Fruit fly (Drosophila melanogaster) whole organism, prepupa: Measurements from ENCODE around the gene NaPi-III.

Source experiments
- Blimp-1 ChIP-seq: fragments of 200-800 bp; sonication (Bioruptor generic); optimal IDR thresholded peaks from 3 replicates; lab custom pipeline; 2017; ENCODE audit warnings: missing biosample characterization, missing genetic modification characterization, mild to moderate bottlenecking, moderate library complexity, missing genetic modification reagents
- CG10631 ChIP-seq: fragments of 200-800 bp; sonication (Bioruptor generic); optimal IDR thresholded peaks from 2 replicates; lab custom pipeline; 2016; ENCODE audit warnings: missing biosample characterization, missing genetic modification characterization
- CG10669 ChIP-seq: fragments of 200-800 bp; sonication (Bioruptor generic); optimal IDR thresholded peaks from 3 replicates; lab custom pipeline; 2018; ENCODE audit warnings: missing biosample characterization, mild to moderate bottlenecking, missing genetic modification characterization, moderate library complexity
- CG11294 ChIP-seq: fragments of 200-800 bp; sonication (Bioruptor generic); IDR thresholded peaks from 2 replicates; pipeline ENCODE4 v1.3.6; 2022; ENCODE audit warnings: missing biosample characterization, missing genetic modification characterization
- CG11902 ChIP-seq: fragments of 200-800 bp; sonication (Bioruptor generic); optimal IDR thresholded peaks from 3 replicates; lab custom pipeline; 2016; ENCODE audit warnings: missing biosample characterization, missing genetic modification characterization
- CG15336 ChIP-seq: fragments of 200-800 bp; sonication (Bioruptor generic); IDR thresholded peaks from 2 replicates; pipeline ENCODE4 v1.3.6; 2022; ENCODE audit warnings: missing biosample characterization, missing genetic modification characterization
- CG16779 ChIP-seq: fragments of 200-800 bp; sonication (Bioruptor generic); optimal IDR thresholded peaks from 3 replicates; lab custom pipeline; 2017; ENCODE audit warnings: missing biosample characterization, mild to moderate bottlenecking, missing genetic modification characterization
- CG3032 ChIP-seq: fragments of 200-800 bp; optimal IDR thresholded peaks from 2 replicates; lab custom pipeline; 2019; ENCODE audit warnings: missing biosample characterization, mild to moderate bottlenecking, missing genetic modification characterization, moderate library complexity
- CG32006 ChIP-seq: fragments of 200-800 bp; sonication (Bioruptor generic); optimal IDR thresholded peaks from 3 replicates; lab custom pipeline; 2017; ENCODE audit warnings: missing biosample characterization, mild to moderate bottlenecking, missing genetic modification characterization
- CG34406 ChIP-seq: fragments of 200-800 bp; sonication (Bioruptor generic); optimal IDR thresholded peaks from 3 replicates; lab custom pipeline; 2016; ENCODE audit warnings: missing biosample characterization, missing genetic modification characterization
- CG3919 ChIP-seq: fragments of 200-800 bp; sonication (Bioruptor generic); optimal IDR thresholded peaks from 3 replicates; lab custom pipeline; 2016; ENCODE audit warnings: missing biosample characterization, missing genetic modification characterization
- CG4318 ChIP-seq: fragments of 200-800 bp; sonication (Bioruptor generic); optimal IDR thresholded peaks from 3 replicates; lab custom pipeline; 2017; ENCODE audit warnings: missing biosample characterization, mild to moderate bottlenecking, missing genetic modification characterization
- CG6276 ChIP-seq: fragments of 200-800 bp; sonication (Bioruptor generic); optimal IDR thresholded peaks from 2 replicates; lab custom pipeline; 2017; ENCODE audit warnings: missing biosample characterization, mild to moderate bottlenecking, missing genetic modification characterization
- CG6792 ChIP-seq: fragments of 200-800 bp; sonication (Bioruptor generic); optimal IDR thresholded peaks from 3 replicates; lab custom pipeline; 2016; ENCODE audit warnings: missing biosample characterization, missing genetic modification characterization
- CG6854 ChIP-seq: fragments of 200-800 bp; sonication (Bioruptor generic); optimal IDR thresholded peaks from 2 replicates; lab custom pipeline; 2017; ENCODE audit warnings: missing biosample characterization, mild to moderate bottlenecking, missing genetic modification characterization
- CG7368 ChIP-seq: fragments of 200-800 bp; sonication (Bioruptor generic); optimal IDR thresholded peaks from 3 replicates; lab custom pipeline; 2016; ENCODE audit warnings: missing biosample characterization, missing genetic modification characterization
- CG8119 ChIP-seq: fragments of 200-800 bp; sonication (Bioruptor generic); IDR thresholded peaks from 3 replicates; pipeline ENCODE4 v1.3.6; 2022; ENCODE audit warnings: missing biosample characterization, missing genetic modification characterization
- CG8319 ChIP-seq: fragments of 200-800 bp; sonication (Bioruptor generic); optimal IDR thresholded peaks from 3 replicates; lab custom pipeline; 2016; ENCODE audit warnings: missing biosample characterization, missing genetic modification characterization
- CG9139 ChIP-seq: fragments of 200-800 bp; sonication (Bioruptor generic); optimal IDR thresholded peaks from 3 replicates; lab custom pipeline; 2017; ENCODE audit warnings: missing biosample characterization, mild to moderate bottlenecking, missing genetic modification characterization
- Eip75B ChIP-seq: fragments of 200-800 bp; sonication (Bioruptor generic); optimal IDR thresholded peaks from 3 replicates; lab custom pipeline; 2016; ENCODE audit warnings: missing biosample characterization, missing genetic modification characterization
- Eip78C ChIP-seq: fragments of 200-800 bp; sonication (Bioruptor generic); peaks from one replicate; lab custom pipeline; 2016; ENCODE audit warnings: missing biosample characterization, missing genetic modification characterization
- Eip93F ChIP-seq: fragments of 200-800 bp; sonication (Bioruptor generic); optimal IDR thresholded peaks from 2 replicates; lab custom pipeline; 2016; ENCODE audit warnings: missing biosample characterization, mild to moderate bottlenecking, missing genetic modification characterization
- Ets21C ChIP-seq: fragments of 200-800 bp; sonication (Bioruptor generic); optimal IDR thresholded peaks from 3 replicates; lab custom pipeline; 2016; ENCODE audit warnings: missing biosample characterization, missing genetic modification characterization
- Ets96B ChIP-seq: fragments of 200-800 bp; optimal IDR thresholded peaks from 2 replicates; lab custom pipeline; 2019; ENCODE audit warnings: missing biosample characterization, mild to moderate bottlenecking, missing genetic modification characterization, moderate library complexity
- Hr39 ChIP-seq: fragments of 200-800 bp; sonication (Bioruptor generic); optimal IDR thresholded peaks from 2 replicates; lab custom pipeline; 2016; ENCODE audit warnings: missing biosample characterization, missing genetic modification characterization
- Lpt ChIP-seq: fragments of 200-800 bp; sonication (Bioruptor generic); optimal IDR thresholded peaks from 3 replicates; lab custom pipeline; 2016; ENCODE audit warnings: missing biosample characterization, missing genetic modification characterization
- OdsH ChIP-seq: fragments of 200-800 bp; sonication (Bioruptor generic); optimal IDR thresholded peaks from 3 replicates; lab custom pipeline; 2016; ENCODE audit warnings: missing biosample characterization, missing genetic modification characterization
- Sox14 ChIP-seq: fragments of 200-800 bp; sonication (Bioruptor generic); optimal IDR thresholded peaks from 3 replicates; lab custom pipeline; 2016; ENCODE audit warnings: missing biosample characterization, missing genetic modification characterization
- achi ChIP-seq: fragments of 200-800 bp; sonication (Bioruptor generic); optimal IDR thresholded peaks from 3 replicates; lab custom pipeline; 2016; ENCODE audit warnings: missing biosample characterization, missing genetic modification characterization
- acj6 ChIP-seq: fragments of 200-800 bp; sonication (Bioruptor generic); optimal IDR thresholded peaks from 3 replicates; lab custom pipeline; 2016; ENCODE audit warnings: missing biosample characterization, missing genetic modification characterization
- dac ChIP-seq: fragments of 200-800 bp; sonication (Bioruptor generic); optimal IDR thresholded peaks from 2 replicates; lab custom pipeline; 2017; ENCODE audit warnings: missing biosample characterization, mild to moderate bottlenecking, missing genetic modification characterization
- dsx ChIP-seq: fragments of 200-800 bp; optimal IDR thresholded peaks from 3 replicates; lab custom pipeline; 2019; ENCODE audit warnings: missing biosample characterization, mild to moderate bottlenecking, missing genetic modification characterization, moderate library complexity; ENCODE audit not compliant: poor library complexity, severe bottlenecking
- esn ChIP-seq: fragments of 200-800 bp; sonication (Bioruptor generic); optimal IDR thresholded peaks from 2 replicates; lab custom pipeline; 2016; ENCODE audit warnings: missing biosample characterization, mild to moderate bottlenecking, missing genetic modification characterization, moderate library complexity
- fd85E ChIP-seq: fragments of 200-800 bp; sonication (Bioruptor generic); optimal IDR thresholded peaks from 3 replicates; lab custom pipeline; 2016; ENCODE audit warnings: missing biosample characterization, missing genetic modification characterization
- fkh ChIP-seq: fragments of 200-800 bp; sonication (Bioruptor generic); optimal IDR thresholded peaks from 3 replicates; lab custom pipeline; 2017; ENCODE audit warnings: missing biosample characterization, mild to moderate bottlenecking, missing genetic modification characterization, moderate library complexity
- lz ChIP-seq: fragments of 200-800 bp; sonication (Bioruptor generic); optimal IDR thresholded peaks from 3 replicates; lab custom pipeline; 2016; ENCODE audit warnings: missing biosample characterization, missing genetic modification characterization
- net ChIP-seq: fragments of 200-800 bp; sonication (Bioruptor generic); optimal IDR thresholded peaks from 3 replicates; lab custom pipeline; 2016; ENCODE audit warnings: missing biosample characterization, missing genetic modification characterization
- pdm3 ChIP-seq: fragments of 200-800 bp; sonication (Bioruptor generic); optimal IDR thresholded peaks from 3 replicates; lab custom pipeline; 2016; ENCODE audit warnings: missing biosample characterization, missing genetic modification characterization
- salr ChIP-seq, 2 experiments: fragments of 200-800 bp; sonication (Bioruptor generic); optimal IDR thresholded peaks; 3 replicates each; lab custom pipeline; 2016 to 2018; ENCODE audit warnings: missing biosample characterization in 2 of 2, missing genetic modification characterization in 2 of 2, mild to moderate bottlenecking in 1 of 2
- spab ChIP-seq: fragments of 200-800 bp; sonication (Bioruptor generic); optimal IDR thresholded peaks from 2 replicates; lab custom pipeline; 2017; ENCODE audit warnings: missing biosample characterization, mild to moderate bottlenecking, missing genetic modification characterization, missing genetic modification reagents
- ss ChIP-seq, 2 experiments: fragments of 200-800 bp; sonication (Bioruptor generic); optimal IDR thresholded peaks; 2 replicates in 1 of 2; 3 replicates in 1 of 2; lab custom pipeline; 2017 to 2018; ENCODE audit warnings: mild to moderate bottlenecking in 2 of 2, missing biosample characterization in 2 of 2, missing genetic modification characterization in 2 of 2, moderate library complexity in 1 of 2
- svp ChIP-seq: fragments of 200-800 bp; sonication (Bioruptor generic); peaks from one replicate; lab custom pipeline; 2016; ENCODE audit warnings: missing biosample characterization, missing genetic modification characterization
- topi ChIP-seq: fragments of 200-800 bp; sonication (Bioruptor generic); optimal IDR thresholded peaks from 3 replicates; lab custom pipeline; 2016; ENCODE audit warnings: missing biosample characterization, missing genetic modification characterization
- vri ChIP-seq: fragments of 200-800 bp; sonication (Bioruptor generic); optimal IDR thresholded peaks from 3 replicates; lab custom pipeline; 2016; ENCODE audit warnings: missing biosample characterization, mild to moderate bottlenecking, missing genetic modification characterization

Gene NaPi-III

dm6 chr3L:11109454-11109853 lies 13.7 kb upstream of the NaPi-III start, which contains the start of the genes CG34012 and emei:
Gene CG34012, minus strand, starts transcription at chr3L:11109505.
Gene emei, plus strand, starts transcription at chr3L:11109690.
- no peak for TF ChIP-seq svp (GFP tag; lab: Kevin White, UChicago)
- no peak for TF ChIP-seq lz (GFP tag; lab: Kevin White, UChicago)
- peak; percentile 6 for TF ChIP-seq Sox14

- TF ChIP-seq Lpt (no peak), Eip75B (GFP tag; lab: Kevin White, UChicago) (no peak), achi (no peak), CG34406 (GFP tag; lab: Kevin White, UChicago) (no peak), Hr39 (GFP tag; lab: Kevin White, UChicago) (no peak), spab (no peak), Eip78C (GFP tag; lab: Kevin White, UChicago) (no peak), CG6854 (GFP tag; lab: Kevin White, UChicago) (no peak), salr (GFP tag; optimal IDR thresholded peaks at IDR 0.05; lab: Kevin White, UChicago) (no peak), dac (no peak), OdsH (GFP tag; lab: Kevin White, UChicago) (no peak), Blimp-1 (no peak), esn (GFP tag; lab: Kevin White, UChicago) (no peak), dsx (GFP tag; lab: Kevin White, UChicago) (no peak), CG8119 (no peak), Sox14 (no peak), CG11902 (GFP tag; lab: Kevin White, UChicago) (no peak), CG32006 (GFP tag; lab: Kevin White, UChicago) (no peak)
These were observed 10.7 kb upstream of the NaPi-III start for dm6 chr3L:11112427-11112826.

dm6 chr3L:11113198-11114197 lies 9.7 kb upstream of the NaPi-III start, which contains the start of gene Sod1:
Gene Sod1, minus strand, starts transcription at chr3L:11113740.
- TF ChIP-seq CG32006 (GFP tag; lab: Kevin White, UChicago) (no peak), fd85E (GFP tag; lab: Kevin White, UChicago) (no peak), CG7368 (GFP tag; lab: Kevin White, UChicago) (no peak), pdm3 (GFP tag; lab: Kevin White, UChicago) (no peak), CG3919 (GFP tag; lab: Kevin White, UChicago) (no peak), dsx (GFP tag; lab: Kevin White, UChicago) (peak; percentile 58), Blimp-1 (peak; percentile 40), CG8319 (GFP tag; lab: Kevin White, UChicago) (no peak), topi (no peak), svp (GFP tag; lab: Kevin White, UChicago) (peak; percentile 99), OdsH (GFP tag; lab: Kevin White, UChicago) (no peak), Eip93F (GFP tag; lab: Kevin White, UChicago) (peak; percentile 5), CG6792 (GFP tag; lab: Kevin White, UChicago) (no peak), net (GFP tag; lab: Kevin White, UChicago) (no peak), Sox14 (peak; percentile 58), CG9139 (GFP tag; lab: Kevin White, UChicago) (peak; percentile 88), vri (GFP tag; lab: Kevin White, UChicago) (no peak), acj6 (GFP tag; lab: Kevin White, UChicago) (no peak), achi (peak; percentile 25), CG11294 (no peak), CG10631 (GFP tag; lab: Kevin White, UChicago) (no peak), CG16779 (peak; percentile 60), Ets96B (peak; percentile 26), CG11902 (GFP tag; lab: Kevin White, UChicago) (no peak), CG3032 (no peak), CG6276 (GFP tag; lab: Kevin White, UChicago) (no peak), CG15336 (GFP tag; lab: Robert Waterston, UW) (peak; percentile 48; the same call in 1 of the 2 replicates), ss (GFP tag; optimal IDR thresholded peaks at IDR 0.05; lab: Kevin White, UChicago) (peak; percentile 92 to 93), Ets21C (GFP tag; lab: Kevin White, UChicago) (no peak), Eip75B (GFP tag; lab: Kevin White, UChicago) (no peak), esn (GFP tag; lab: Kevin White, UChicago) (peak; percentile 2), fkh (GFP tag; lab: Kevin White, UChicago) (peak; percentile 19), CG6854 (GFP tag; lab: Kevin White, UChicago) (peak; percentile 91), CG4318 (GFP tag; lab: Kevin White, UChicago) (no peak), CG10669 (GFP tag; lab: Kevin White, UChicago) (peak; percentile 68), salr (GFP tag; optimal IDR thresholded peaks at IDR 0.05; lab: Kevin White, UChicago) (peak in 1 of 2 experiments; percentile 47)
